Fruit fly (Drosophila melanogaster) whole organism, embryonic: Measurements from ENCODE around the gene CG15741.

Experiments
- B-H2 ChIP-seq: fragments of 200-800 bp; sonication (Bioruptor generic); optimal IDR thresholded peaks from 2 replicates; lab custom pipeline; 2018; ENCODE audit warnings: missing biosample characterization, mild to moderate bottlenecking, missing genetic modification characterization
- Bgb ChIP-seq: fragments of 200-800 bp; sonication (Bioruptor generic); IDR thresholded peaks from 2 replicates; pipeline ENCODE4 v1.3.6; 2022; ENCODE audit warnings: missing biosample characterization, missing genetic modification characterization; ENCODE audit not compliant: partially characterized antibody
- CG10274 ChIP-seq: fragments of 200-800 bp; sonication (Bioruptor generic); optimal IDR thresholded peaks from 3 replicates; lab custom pipeline; 2017; ENCODE audit warnings: missing biosample characterization, mild to moderate bottlenecking, missing genetic modification characterization
- CG11093 ChIP-seq: fragments of 200-800 bp; sonication (Bioruptor generic); IDR thresholded peaks from 3 replicates; pipeline ENCODE4 v1.3.6; 2022; ENCODE audit warnings: missing biosample characterization, missing genetic modification characterization
- CG11504 ChIP-seq: fragments of 200-800 bp; sonication (Bioruptor generic); optimal IDR thresholded peaks from 3 replicates; lab custom pipeline; 2019; ENCODE audit warnings: missing biosample characterization, mild to moderate bottlenecking, missing genetic modification characterization, moderate library complexity
- CG11696 ChIP-seq: fragments of 200-800 bp; sonication (Bioruptor generic); IDR thresholded peaks from 2 replicates; pipeline ENCODE4 v1.3.6; 2022; ENCODE audit warnings: missing biosample characterization, missing genetic modification characterization
- CG12659 ChIP-seq: fragments of 200-800 bp; sonication (Bioruptor generic); optimal IDR thresholded peaks from 3 replicates; lab custom pipeline; 2017; ENCODE audit warnings: mild to moderate bottlenecking, missing biosample characterization, missing genetic modification reagents, missing genetic modification characterization
- CG13287 ChIP-seq: fragments of 200-800 bp; sonication (Bioruptor generic); IDR thresholded peaks from 2 replicates; pipeline ENCODE4 v1.3.6; 2022; ENCODE audit warnings: missing biosample characterization, missing genetic modification characterization; ENCODE audit not compliant: partially characterized antibody
- CG14710 ChIP-seq: fragments of 200-800 bp; sonication (Bioruptor generic); optimal IDR thresholded peaks from 3 replicates; lab custom pipeline; 2019; ENCODE audit warnings: missing biosample characterization, mild to moderate bottlenecking, missing genetic modification characterization, moderate library complexity
- CG15011 ChIP-seq: fragments of 200-800 bp; sonication (Bioruptor generic); optimal IDR thresholded peaks from 3 replicates; lab custom pipeline; 2018; ENCODE audit warnings: missing biosample characterization, mild to moderate bottlenecking, missing genetic modification characterization
- CG17361 ChIP-seq: fragments of 200-800 bp; sonication (Bioruptor generic); IDR thresholded peaks from 3 replicates; pipeline ENCODE4 v1.3.6; 2022; ENCODE audit warnings: missing biosample characterization, missing genetic modification characterization
- CG2116 ChIP-seq: fragments of 200-800 bp; sonication (Bioruptor generic); optimal IDR thresholded peaks from 3 replicates; lab custom pipeline; 2018; ENCODE audit warnings: missing biosample characterization, mild to moderate bottlenecking, missing genetic modification characterization
- CG2678 ChIP-seq: fragments of 200-800 bp; sonication (Bioruptor generic); optimal IDR thresholded peaks from 3 replicates; lab custom pipeline; 2019; ENCODE audit warnings: missing biosample characterization, mild to moderate bottlenecking, missing genetic modification characterization, moderate library complexity
- CG31441 ChIP-seq: fragments of 200-800 bp; sonication (Bioruptor generic); IDR thresholded peaks from 2 replicates; pipeline ENCODE4 v1.3.6; 2022; ENCODE audit warnings: missing biosample characterization, missing genetic modification characterization
- CG3163 ChIP-seq: fragments of 200-800 bp; sonication (Bioruptor generic); optimal IDR thresholded peaks from 3 replicates; lab custom pipeline; 2016; ENCODE audit warnings: missing biosample characterization, missing genetic modification characterization
- CG4328 ChIP-seq: fragments of 200-800 bp; sonication (Bioruptor generic); optimal IDR thresholded peaks from 3 replicates; lab custom pipeline; 2017; ENCODE audit warnings: missing biosample characterization, missing genetic modification reagents, missing genetic modification characterization
- CG4820 ChIP-seq: fragments of 200-800 bp; sonication (Bioruptor generic); optimal IDR thresholded peaks from 3 replicates; lab custom pipeline; 2016; ENCODE audit warnings: missing biosample characterization, missing genetic modification characterization
- CG9437 ChIP-seq: fragments of 200-800 bp; sonication (Bioruptor generic); optimal IDR thresholded peaks from 2 replicates; lab custom pipeline; 2018; ENCODE audit warnings: missing biosample characterization, mild to moderate bottlenecking, missing genetic modification characterization
- CG9727 ChIP-seq: fragments of 200-800 bp; sonication (Bioruptor generic); optimal IDR thresholded peaks from 3 replicates; lab custom pipeline; 2017; ENCODE audit warnings: missing biosample characterization, mild to moderate bottlenecking, missing genetic modification characterization
- CG9797 ChIP-seq: fragments of 200-800 bp; sonication (Bioruptor generic); optimal IDR thresholded peaks from 3 replicates; lab custom pipeline; 2018; ENCODE audit warnings: missing biosample characterization, mild to moderate bottlenecking, missing genetic modification characterization
- CG9817 ChIP-seq: fragments of 200-800 bp; sonication (Bioruptor generic); optimal IDR thresholded peaks from 2 replicates; lab custom pipeline; 2018; ENCODE audit warnings: missing biosample characterization, mild to moderate bottlenecking, missing genetic modification characterization, moderate library complexity
- E2f2 ChIP-seq: fragments of 200-800 bp; sonication (Bioruptor generic); IDR thresholded peaks from 2 replicates; pipeline ENCODE4 v1.3.6; 2022; ENCODE audit warnings: missing biosample characterization, missing genetic modification characterization
- Ets97D ChIP-seq: fragments of 200-800 bp; sonication (Bioruptor generic); optimal IDR thresholded peaks from 3 replicates; lab custom pipeline; 2016; ENCODE audit warnings: missing biosample characterization, missing genetic modification characterization
- Hmr ChIP-seq: fragments of 200-800 bp; sonication (Bioruptor generic); optimal IDR thresholded peaks from 3 replicates; lab custom pipeline; 2017; ENCODE audit warnings: mild to moderate bottlenecking, missing biosample characterization, missing genetic modification reagents, missing genetic modification characterization
- MBD-R2 ChIP-seq: fragments of 200-800 bp; sonication (Bioruptor generic); IDR thresholded peaks from 2 replicates; pipeline ENCODE4 v1.3.6; 2022; ENCODE audit warnings: missing biosample characterization, missing genetic modification characterization
- Med ChIP-seq: fragments of 200-800 bp; sonication (Bioruptor generic); peaks from one replicate; lab custom pipeline; 2016; ENCODE audit warnings: missing biosample characterization, missing genetic modification characterization, mild to moderate bottlenecking, inconsistent platforms, moderate library complexity
- Meics ChIP-seq: fragments of 200-800 bp; sonication (Bioruptor generic); optimal IDR thresholded peaks from 2 replicates; lab custom pipeline; 2017; ENCODE audit warnings: missing biosample characterization, mild to moderate bottlenecking, missing genetic modification characterization
- Poxn ChIP-seq: fragments of 200-800 bp; sonication (Bioruptor generic); IDR thresholded peaks from 2 replicates; pipeline ENCODE4 v1.3.6; 2022; ENCODE audit warnings: missing biosample characterization, missing genetic modification characterization
- abd-A ChIP-seq: fragments of 200-800 bp; sonication (Bioruptor generic); optimal IDR thresholded peaks from 3 replicates; lab custom pipeline; 2019; ENCODE audit warnings: missing biosample characterization, mild to moderate bottlenecking, missing genetic modification characterization, moderate library complexity
- ash1 ChIP-seq: fragments of 200-800 bp; sonication (Bioruptor generic); optimal IDR thresholded peaks from 2 replicates; lab custom pipeline; 2018; ENCODE audit warnings: missing biosample characterization, mild to moderate bottlenecking, missing genetic modification characterization
- ci ChIP-seq: fragments of 200-800 bp; sonication (Bioruptor generic); IDR thresholded peaks from 3 replicates; pipeline ENCODE4 v1.3.6; 2022; ENCODE audit warnings: missing biosample characterization, missing genetic modification characterization
- exex ChIP-seq: fragments of 200-800 bp; sonication (Bioruptor generic); optimal IDR thresholded peaks from 4 replicates; lab custom pipeline; 2018; ENCODE audit warnings: missing biosample characterization, mild to moderate bottlenecking, missing genetic modification characterization, moderate library complexity
- fu2 ChIP-seq: fragments of 200-800 bp; sonication (Bioruptor generic); optimal IDR thresholded peaks from 2 replicates; lab custom pipeline; 2016; ENCODE audit warnings: missing biosample characterization, missing genetic modification characterization
- gem ChIP-seq: fragments of 200-800 bp; sonication (Bioruptor generic); optimal IDR thresholded peaks from 2 replicates; lab custom pipeline; 2019; ENCODE audit warnings: missing biosample characterization, mild to moderate bottlenecking, missing genetic modification characterization, moderate library complexity
- gt ChIP-seq: fragments of 200-800 bp; sonication (Bioruptor generic); IDR thresholded peaks from 2 replicates; pipeline ENCODE4 v1.3.6; 2022; ENCODE audit warnings: missing biosample characterization, missing genetic modification characterization
- h ChIP-seq: fragments of >200 bp; optimal IDR thresholded peaks from 2 replicates; lab custom pipeline; 2017
- jigr1 ChIP-seq: fragments of 200-800 bp; sonication (Bioruptor generic); IDR thresholded peaks from 3 replicates; pipeline ENCODE4 v1.3.6; 2022; ENCODE audit warnings: missing biosample characterization, missing genetic modification characterization
- mirr ChIP-seq: fragments of 200-800 bp; sonication (Bioruptor generic); optimal IDR thresholded peaks from 3 replicates; lab custom pipeline; 2018; ENCODE audit warnings: missing biosample characterization, mild to moderate bottlenecking, missing genetic modification characterization
- nerfin-2 ChIP-seq: fragments of 200-800 bp; sonication (Bioruptor generic); IDR thresholded peaks from 2 replicates; pipeline ENCODE4 v1.3.6; 2022; ENCODE audit warnings: missing biosample characterization, missing genetic modification characterization; ENCODE audit not compliant: partially characterized antibody
- onecut ChIP-seq: fragments of 200-800 bp; sonication (Bioruptor generic); IDR thresholded peaks from 2 replicates; pipeline ENCODE4 v1.3.6; 2022; ENCODE audit warnings: missing biosample characterization, missing genetic modification characterization
- psq ChIP-seq: fragments of 200-800 bp; sonication (Bioruptor generic); optimal IDR thresholded peaks from 2 replicates; lab custom pipeline; 2017; ENCODE audit warnings: missing biosample characterization, missing genetic modification characterization
- ranshi ChIP-seq: fragments of 200-800 bp; sonication (Bioruptor generic); IDR thresholded peaks from 2 replicates; pipeline ENCODE4 v1.3.6; 2022; ENCODE audit warnings: missing biosample characterization, missing genetic modification characterization
- row ChIP-seq: fragments of 200-800 bp; sonication (Bioruptor generic); IDR thresholded peaks from 3 replicates; pipeline ENCODE4 v1.3.6; 2022; ENCODE audit warnings: missing biosample characterization, missing genetic modification characterization
- sc ChIP-seq, 3 experiments: fragments of >200 bp in 2 of 3; fragments of 200-800 bp in 1 of 3; sonication (Bioruptor generic) in 1 of 3; optimal IDR thresholded peaks; 2 replicates in 2 of 3; 3 replicates in 1 of 3; lab custom pipeline; 2017; ENCODE audit warnings: mild to moderate bottlenecking in 1 of 3, missing biosample characterization in 1 of 3, missing genetic modification characterization in 1 of 3, missing genetic modification reagents in 1 of 3
- sens ChIP-seq: fragments of 200-800 bp; sonication (Bioruptor generic); peaks from one replicate; lab custom pipeline; 2016; ENCODE audit warnings: missing biosample characterization, missing genetic modification characterization
- sr ChIP-seq: fragments of 200-800 bp; sonication (Bioruptor generic); IDR thresholded peaks from 3 replicates; pipeline ENCODE4 v1.3.6; 2022; ENCODE audit warnings: missing biosample characterization, missing genetic modification characterization
- stwl ChIP-seq: fragments of 200-800 bp; sonication (Bioruptor generic); optimal IDR thresholded peaks from 3 replicates; lab custom pipeline; 2018; ENCODE audit warnings: missing biosample characterization, mild to moderate bottlenecking, missing genetic modification characterization, moderate library complexity
- trem ChIP-seq: fragments of 200-800 bp; optimal IDR thresholded peaks from 3 replicates; lab custom pipeline; 2019; ENCODE audit warnings: missing biosample characterization, mild to moderate bottlenecking, missing genetic modification characterization, moderate library complexity
- twi ChIP-seq: fragments of 200-800 bp; optimal IDR thresholded peaks from 2 replicates; lab custom pipeline; 2019; ENCODE audit warnings: missing biosample characterization, mild to moderate bottlenecking, missing genetic modification characterization, moderate library complexity
- vvl ChIP-seq: fragments of 200-800 bp; sonication (Bioruptor generic); IDR thresholded peaks from 2 replicates; pipeline ENCODE4 v1.3.6; 2022; ENCODE audit warnings: missing biosample characterization, missing genetic modification characterization

CG15741 gene

DNA sequence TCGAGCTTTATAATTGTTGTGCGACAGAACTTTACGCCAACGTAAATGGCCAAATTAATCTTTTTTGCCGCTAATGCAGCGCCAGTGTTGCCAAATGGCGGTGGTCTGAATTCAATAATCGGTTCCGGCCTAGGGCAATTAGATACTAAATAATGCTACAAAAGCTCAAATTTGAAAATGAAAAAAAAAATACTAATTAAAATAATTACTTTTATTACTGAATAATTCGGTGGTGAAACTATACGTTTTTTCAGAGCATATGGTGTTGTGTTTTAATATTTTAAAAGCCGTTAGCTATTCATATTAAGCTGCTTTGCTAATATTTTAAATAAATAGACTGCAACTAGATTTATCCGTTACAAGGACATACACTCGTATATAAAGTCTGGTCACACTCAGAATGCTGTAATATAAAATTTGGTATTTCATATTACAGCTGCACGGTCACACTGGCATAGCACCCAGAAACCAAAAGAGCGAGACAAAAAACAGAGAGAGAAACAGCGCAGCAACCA is 21.3 kb downstream of the CG15741 start, which contains the start of the genes CG1578 and rudhira (continued):
- TF ChIP-seq CG11093 (GFP tag; lab: Robert Waterston, UW) (no peak), CG14710 (tag; lab: Kevin White, UChicago) (peak; percentile 80), CG11504 (tag; lab: Kevin White, UChicago) (peak; percentile 32), gt (GFP tag; lab: Robert Waterston, UW) (no peak), CG2678 (tag; lab: Kevin White, UChicago) (peak; percentile 11), CG17361 (GFP tag; lab: Robert Waterston, UW) (0 out of 3 replicates have a peak, but pooled peaks have one; percentile 17), jigr1 (GFP tag; lab: Robert Waterston, UW) (no peak), Bgb (peak; percentile 6; the same call in 1 of the 2 replicates), Poxn (no peak), CG9727 (GFP tag; lab: Kevin White, UChicago) (peak; percentile 30), B-H2 (GFP tag; lab: Kevin White, UChicago) (no peak), gem (tag; lab: Kevin White, UChicago) (no peak), abd-A (tag; lab: Kevin White, UChicago) (peak; percentile 71), vvl (GFP tag; lab: Robert Waterston, UW) (peak; percentile 8; the same call in 1 of the 2 replicates), CG2116 (GFP tag; lab: Kevin White, UChicago) (peak; percentile 35), Meics (GFP tag; lab: Kevin White, UChicago) (peak; percentile 21), CG9797 (peak; percentile 82), CG13287 (GFP tag; lab: Robert Waterston, UW) (peak; percentile 12; the same call in 1 of the 2 replicates), h (lab: Kevin White, UChicago) (no peak), CG11696 (GFP tag; lab: Robert Waterston, UW) (no peak), sens (GFP tag; lab: Kevin White, UChicago) (peak; percentile 40), Med (GFP tag; lab: Kevin White, UChicago) (peak; percentile 80), twi (no peak), ash1 (GFP tag; lab: Kevin White, UChicago) (no peak), fu2 (GFP tag; lab: Kevin White, UChicago) (no peak), CG31441 (peak; percentile 33; the same call in 1 of the 2 replicates), ranshi (GFP tag; lab: Robert Waterston, UW) (no peak), MBD-R2 (GFP tag; lab: Robert Waterston, UW) (peak; percentile 35; the same call in 1 of the 2 replicates), E2f2 (peak; percentile 58), CG12659 (GFP tag; lab: Kevin White, UChicago) (peak; percentile 70), nerfin-2 (GFP tag; lab: Robert Waterston, UW) (no peak), stwl (tag; lab: Kevin White, UChicago) (peak; percentile 80), sc (optimal IDR thresholded peaks at IDR 0.05; lab: Kevin White, UChicago) (no peak), sc (GFP tag; optimal IDR thresholded peaks at IDR 0.05; lab: Kevin White, UChicago) (no peak), exex (peak; percentile 12), ci (GFP tag; lab: Robert Waterston, UW) (0 out of 3 replicates have a peak, but pooled peaks have one; percentile 12), Ets97D (GFP tag; lab: Kevin White, UChicago) (peak; percentile 46), CG9437 (GFP tag; lab: Kevin White, UChicago) (peak; percentile 31), CG4328 (peak; percentile 21), row (GFP tag; lab: Robert Waterston, UW) (peak; percentile 21), CG4820 (GFP tag; lab: Kevin White, UChicago) (no peak), trem (tag; lab: Kevin White, UChicago) (peak; percentile 24), Hmr (GFP tag; lab: Kevin White, UChicago) (peak; percentile 67), CG9817 (tag; lab: Kevin White, UChicago) (peak; percentile 9), psq (peak; percentile 4), onecut (GFP tag; lab: Robert Waterston, UW) (peak; percentile 11; the same call in 1 of the 2 replicates), sr (GFP tag; lab: Robert Waterston, UW) (peak; percentile 49; the same call in 1 of the 3 replicates), CG10274 (GFP tag; lab: Kevin White, UChicago) (no peak), CG15011 (GFP tag; lab: Kevin White, UChicago) (no peak), mirr (GFP tag; lab: Kevin White, UChicago) (no peak), CG3163 (GFP tag; lab: Kevin White, UChicago) (no peak)
